Worm (Caenorhabditis elegans): ENCODE data around the gene C55B6.1.

ce11 chrX:7244756-7245155 lies 44.6 kb downstream of the C55B6.1 start:
- TF ChIP-seq snpc-4 (tag; optimal IDR thresholded peaks at IDR 0.05) (no peak), ceh-16 (tag; optimal IDR thresholded peaks at IDR 0.05) (no peak)

Data from whole organism, L2 larva.